Worm (Caenorhabditis elegans) whole organism, L2 larva: ENCODE measurements around the gene clec-2.

Experiments used
- alr-1 ChIP-seq: fragments of 150-350 bp; optimal IDR thresholded peaks from 2 replicates; lab custom pipeline; 2014; ENCODE audit warnings: missing biosample characterization, missing genetic modification characterization
- blmp-1 ChIP-seq: sonication (generic microtip); optimal IDR thresholded peaks from 2 replicates; lab custom pipeline; 2017; ENCODE audit warnings: missing genetic modification characterization, mild to moderate bottlenecking, missing compliant biosample characterization, antibody characterized with exemption, moderate library complexity; ENCODE audit not compliant: insufficient read depth
- egl-27 ChIP-seq: sonication (generic microtip); optimal IDR thresholded peaks from 3 replicates; lab custom pipeline; 2017; ENCODE audit warnings: missing biosample characterization, missing genetic modification reagents, missing genetic modification characterization
- mab-5 ChIP-seq: fragments of 150-350 bp; optimal IDR thresholded peaks from 2 replicates; lab custom pipeline; 2014; ENCODE audit warnings: missing biosample characterization, missing genetic modification characterization
- unc-62 ChIP-seq: fragments of 150-350 bp; optimal IDR thresholded peaks from 2 replicates; lab custom pipeline; 2014; ENCODE audit warnings: missing biosample characterization, missing genetic modification reagents, missing genetic modification characterization
- ztf-4 ChIP-seq: fragments of 150-350 bp; optimal IDR thresholded peaks from 2 replicates; lab custom pipeline; 2014; ENCODE audit warnings: missing biosample characterization, missing genetic modification characterization

DNA sequence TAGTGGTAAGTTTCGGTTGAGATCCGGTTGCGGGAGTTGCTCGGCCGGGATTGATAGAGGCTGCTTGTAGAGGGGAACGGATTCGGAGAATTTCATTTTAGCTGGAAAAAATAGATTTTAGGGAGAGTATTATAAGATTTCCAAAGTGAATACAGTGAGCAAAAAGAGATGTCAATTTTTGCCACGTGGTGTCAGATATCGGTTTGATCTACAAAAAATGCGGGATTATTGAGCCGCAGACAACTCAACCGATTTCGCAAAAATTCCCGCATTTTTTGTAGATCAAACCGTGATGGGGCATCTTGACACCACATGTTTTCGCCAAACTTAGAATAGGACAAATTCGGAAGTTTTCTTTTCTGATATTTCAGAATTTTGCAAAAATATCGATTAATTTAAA, 31.0 kb upstream of the clec-2 start, which contains the start of gene lido-13:
- no peak for TF ChIP-seq ztf-4 (tag; lab: Kevin White, UChicago)
- TF ChIP-seq blmp-1 (tag; lab: Kevin White, UChicago): no peak
- no peak for TF ChIP-seq egl-27 (tag; lab: Kevin White, UChicago)
- TF ChIP-seq alr-1 (tag; lab: Kevin White, UChicago): no peak
- no peak for TF ChIP-seq mab-5 (tag; lab: Kevin White, UChicago)
- no peak for TF ChIP-seq unc-62 (GFP tag; lab: Kevin White, UChicago)
